Fruit fly (Drosophila melanogaster): ENCODE measurements around the gene eloF.
A peak's percentile ranks its signal among the peaks of the same experiment; 100 is the strongest.

Gene eloF

dm6 chr3R:9800644-9801330 lies 13.2 kb upstream of the eloF start, which contains the start of the genes CG9467 and CG8526 (continued):
- TF ChIP-seq CG11762 (GFP tag; optimal IDR thresholded peaks at IDR 0.05; ENCODE audit: insufficient read depth) (no peak), dac (GFP tag; optimal IDR thresholded peaks at IDR 0.05) (peak; percentile 26), fd59A (GFP tag; optimal IDR thresholded peaks at IDR 0.05) (no peak), CG31627 (GFP tag; optimal IDR thresholded peaks at IDR 0.05) (peak; percentile 55), Blimp-1 (GFP tag; optimal IDR thresholded peaks at IDR 0.05) (peak; percentile 29), CG32006 (GFP tag; optimal IDR thresholded peaks at IDR 0.05) (no peak), Hr4 (GFP tag; optimal IDR thresholded peaks at IDR 0.05) (no peak), CG8632 (GFP tag; optimal IDR thresholded peaks at IDR 0.05) (no peak)

- TF ChIP-seq CG8319 (GFP tag; optimal IDR thresholded peaks at IDR 0.05) (no peak), Hr38 (GFP tag; optimal IDR thresholded peaks at IDR 0.05) (no peak), net (GFP tag; optimal IDR thresholded peaks at IDR 0.05) (no peak), pdm3 (GFP tag; optimal IDR thresholded peaks at IDR 0.05) (no peak), CG9139 (GFP tag; optimal IDR thresholded peaks at IDR 0.05) (no peak), CG15336 (GFP tag; IDR thresholded peaks at IDR 0.05) (peak; percentile 50), CG3032 (tag; optimal IDR thresholded peaks at IDR 0.05) (no peak), Hr4 (GFP tag; optimal IDR thresholded peaks at IDR 0.05) (no peak), Met (GFP tag; optimal IDR thresholded peaks at IDR 0.05) (no peak), Sox14 (GFP tag; optimal IDR thresholded peaks at IDR 0.05) (peak; percentile 98), CG6792 (GFP tag; optimal IDR thresholded peaks at IDR 0.05) (peak; percentile 7), salr (GFP tag; optimal IDR thresholded peaks at IDR 0.05) (peak in 1 of 2 experiments; percentile 19), CG16779 (tag; optimal IDR thresholded peaks at IDR 0.05) (peak; percentile 77), Eip75B (GFP tag; optimal IDR thresholded peaks at IDR 0.05) (no peak), eg (GFP tag; IDR thresholded peaks at IDR 0.05) (peak; percentile 80), CG11294 (GFP tag; IDR thresholded peaks at IDR 0.05) (no peak), CG32006 (GFP tag; optimal IDR thresholded peaks at IDR 0.05) (no peak), Ets21C (GFP tag; optimal IDR thresholded peaks at IDR 0.05) (no peak), ss (GFP tag; optimal IDR thresholded peaks at IDR 0.05) (peak in 1 of 2 experiments; percentile 89), CG34406 (GFP tag; optimal IDR thresholded peaks at IDR 0.05) (no peak), CG3919 (GFP tag; optimal IDR thresholded peaks at IDR 0.05) (no peak), Eip93F (GFP tag; optimal IDR thresholded peaks at IDR 0.05) (peak; percentile 25), CG11902 (GFP tag; optimal IDR thresholded peaks at IDR 0.05) (no peak), CG1621 (tag; optimal IDR thresholded peaks at IDR 0.05) (peak; percentile 75), CG10631 (GFP tag; optimal IDR thresholded peaks at IDR 0.05) (no peak), CG6808 (GFP tag; optimal IDR thresholded peaks at IDR 0.05) (no peak), CG31627 (GFP tag; optimal IDR thresholded peaks at IDR 0.05) (no peak), vri (GFP tag; optimal IDR thresholded peaks at IDR 0.05) (no peak), Ets96B (tag; optimal IDR thresholded peaks at IDR 0.05) (peak; percentile 53), CG11762 (GFP tag; optimal IDR thresholded peaks at IDR 0.05; ENCODE audit: insufficient read depth) (no peak), Blimp-1 (GFP tag; optimal IDR thresholded peaks at IDR 0.05) (peak; percentile 33), Sox102F (GFP tag; optimal IDR thresholded peaks at IDR 0.05) (no peak), lz (GFP tag; optimal IDR thresholded peaks at IDR 0.05) (peak; percentile 5), Lpt (GFP tag; optimal IDR thresholded peaks at IDR 0.05) (peak; percentile 67), esn (GFP tag; optimal IDR thresholded peaks at IDR 0.05) (no peak), Smox (GFP tag; optimal IDR thresholded peaks at IDR 0.05) (no peak), CG6276 (GFP tag; optimal IDR thresholded peaks at IDR 0.05) (no peak), Eip78C (GFP tag) (peak; percentile 84), dsx (GFP tag; optimal IDR thresholded peaks at IDR 0.05; ENCODE audit: poor library complexity, severe bottlenecking) (no peak), CG4318 (GFP tag; optimal IDR thresholded peaks at IDR 0.05) (no peak), CG8632 (GFP tag; optimal IDR thresholded peaks at IDR 0.05) (no peak), topi (GFP tag; optimal IDR thresholded peaks at IDR 0.05) (peak; percentile 38), dac (GFP tag; optimal IDR thresholded peaks at IDR 0.05) (peak; percentile 38), Hr39 (GFP tag; optimal IDR thresholded peaks at IDR 0.05) (no peak), Gug (GFP tag; IDR thresholded peaks at IDR 0.05) (no peak), CG10669 (GFP tag; optimal IDR thresholded peaks at IDR 0.05) (no peak)
These were observed 4.9 kb upstream of the eloF start, which contains the start of gene FBXO11 for dm6 chr3R:9808946-9809545. FBXO11 (minus strand) TSS chr3R:9809368.
